Worm (Caenorhabditis elegans) whole organism, L3 larva: ENCODE measurements around the gene srg-69.

Source experiments
- R02D3.7 ChIP-seq: fragments of 150-350 bp; optimal IDR thresholded peaks from 2 replicates; lab custom pipeline; 2014; ENCODE audit warnings: missing biosample characterization, missing genetic modification characterization
- ZK546.5 ChIP-seq: sonication (generic microtip); optimal IDR thresholded peaks from 2 replicates; lab custom pipeline; 2017; ENCODE audit warnings: missing biosample characterization, missing genetic modification characterization
- aly-2 ChIP-seq: fragments of 150-350 bp; optimal IDR thresholded peaks from 2 replicates; lab custom pipeline; 2014; ENCODE audit warnings: missing biosample characterization, missing genetic modification characterization
- ama-1 ChIP-seq: fragments of 150-350 bp; optimal IDR thresholded peaks from 2 replicates; lab custom pipeline; 2018
- ceh-16 ChIP-seq: sonication (generic microtip); optimal IDR thresholded peaks from 2 replicates; lab custom pipeline; 2017; ENCODE audit warnings: missing biosample characterization, missing genetic modification characterization
- ceh-28 ChIP-seq: fragments of 150-350 bp; optimal IDR thresholded peaks from 2 replicates; lab custom pipeline; 2014; ENCODE audit warnings: missing biosample characterization, missing genetic modification reagents, missing genetic modification characterization
- ceh-82 ChIP-seq: fragments of 150-350 bp; optimal IDR thresholded peaks from 2 replicates; lab custom pipeline; 2014; ENCODE audit warnings: missing biosample characterization, missing genetic modification characterization
- ceh-9 ChIP-seq: sonication (generic microtip); optimal IDR thresholded peaks from 2 replicates; lab custom pipeline; 2018; ENCODE audit warnings: missing biosample characterization, missing genetic modification characterization
- daf-12 ChIP-seq: fragments of 150-350 bp; optimal IDR thresholded peaks from 2 replicates; lab custom pipeline; 2014; ENCODE audit warnings: missing biosample characterization, missing genetic modification reagents, missing genetic modification characterization
- egl-27 ChIP-seq: sonication (generic microtip); optimal IDR thresholded peaks from 4 replicates; lab custom pipeline; 2017; ENCODE audit warnings: missing biosample characterization, missing genetic modification reagents, missing genetic modification characterization
- egl-5 ChIP-seq: fragments of 150-350 bp; optimal IDR thresholded peaks from 2 replicates; lab custom pipeline; 2017; ENCODE audit warnings: missing biosample characterization, missing genetic modification reagents, missing genetic modification characterization, inconsistent platforms
- elt-1 ChIP-seq: fragments of 150-350 bp; optimal IDR thresholded peaks from 2 replicates; lab custom pipeline; 2014; ENCODE audit warnings: missing biosample characterization, missing genetic modification characterization
- elt-2 ChIP-seq: sonication (generic microtip); optimal IDR thresholded peaks from 2 replicates; lab custom pipeline; 2016; ENCODE audit warnings: missing genetic modification reagents, mild to moderate bottlenecking, missing genetic modification characterization, missing compliant biosample characterization
- elt-3 ChIP-seq, 3 experiments: fragments of 150-350 bp in 1 of 3; sonication (generic microtip) in 2 of 3; optimal IDR thresholded peaks; 2 replicates in 2 of 3; 4 replicates in 1 of 3; lab custom pipeline; 2014 to 2017; ENCODE audit warnings: missing biosample characterization in 3 of 3, missing genetic modification characterization in 3 of 3
- eor-1 ChIP-seq, 2 experiments: fragments of 150-350 bp; optimal IDR thresholded peaks; 2 replicates each; lab custom pipeline; 2014 to 2018; ENCODE audit warnings: missing biosample characterization in 2 of 2, missing genetic modification characterization in 2 of 2
- fkh-10 ChIP-seq: sonication (generic microtip); optimal IDR thresholded peaks from 2 replicates; lab custom pipeline; 2017; ENCODE audit warnings: missing biosample characterization, missing genetic modification reagents, missing genetic modification characterization
- fkh-2 ChIP-seq: fragments of 150-350 bp; optimal IDR thresholded peaks from 2 replicates; lab custom pipeline; 2014; ENCODE audit warnings: missing biosample characterization, missing genetic modification reagents, missing genetic modification characterization
- fos-1 ChIP-seq: fragments of 150-350 bp; optimal IDR thresholded peaks from 2 replicates; lab custom pipeline; 2014; ENCODE audit warnings: missing biosample characterization, missing genetic modification characterization
- hmg-11 ChIP-seq: sonication (generic microtip); optimal IDR thresholded peaks from 2 replicates; lab custom pipeline; 2016; ENCODE audit warnings: missing genetic modification characterization, missing compliant biosample characterization
- jun-1 ChIP-seq: fragments of 150-350 bp; optimal IDR thresholded peaks from 2 replicates; lab custom pipeline; 2014; ENCODE audit warnings: missing biosample characterization, missing genetic modification reagents, missing genetic modification characterization
- lin-15B ChIP-seq: fragments of 150-350 bp; optimal IDR thresholded peaks from 2 replicates; lab custom pipeline; 2014; ENCODE audit warnings: missing biosample characterization, missing genetic modification characterization
- lin-39 ChIP-seq: fragments of 150-350 bp; optimal IDR thresholded peaks from 2 replicates; lab custom pipeline; 2018; ENCODE audit warnings: missing biosample characterization, missing genetic modification reagents, missing genetic modification characterization
- lsy-12 ChIP-seq: sonication (generic microtip); optimal IDR thresholded peaks from 2 replicates; lab custom pipeline; 2016; ENCODE audit warnings: mild to moderate bottlenecking, missing genetic modification characterization, missing compliant biosample characterization
- mdl-1 ChIP-seq: fragments of 150-350 bp; optimal IDR thresholded peaks from 2 replicates; lab custom pipeline; 2014; ENCODE audit warnings: missing biosample characterization, missing genetic modification characterization
- mml-1 ChIP-seq: fragments of 150-350 bp; sonication (generic microtip); optimal IDR thresholded peaks from 3 replicates; lab custom pipeline; 2014; ENCODE audit warnings: missing biosample characterization, missing genetic modification characterization
- nfya-1 ChIP-seq: sonication (generic microtip); optimal IDR thresholded peaks from 2 replicates; lab custom pipeline; 2017; ENCODE audit warnings: missing genetic modification characterization, mild to moderate bottlenecking, missing compliant biosample characterization, antibody characterized with exemption, moderate library complexity; ENCODE audit not compliant: insufficient read depth
- nhr-11 ChIP-seq: fragments of 150-350 bp; optimal IDR thresholded peaks from 2 replicates; lab custom pipeline; 2014; ENCODE audit warnings: missing biosample characterization, missing genetic modification characterization
- nhr-12 ChIP-seq: fragments of 150-350 bp; optimal IDR thresholded peaks from 2 replicates; lab custom pipeline; 2014; ENCODE audit warnings: missing biosample characterization, missing genetic modification characterization
- nhr-23 ChIP-seq: fragments of 150-350 bp; optimal IDR thresholded peaks from 2 replicates; lab custom pipeline; 2014; ENCODE audit warnings: missing biosample characterization, missing genetic modification reagents, missing genetic modification characterization
- nhr-237 ChIP-seq: fragments of 150-350 bp; optimal IDR thresholded peaks from 2 replicates; lab custom pipeline; 2014; ENCODE audit warnings: missing biosample characterization, missing genetic modification characterization
- nhr-25 ChIP-seq: sonication (generic microtip); optimal IDR thresholded peaks from 2 replicates; lab custom pipeline; 2017; ENCODE audit warnings: missing biosample characterization, missing genetic modification characterization
- nhr-28 ChIP-seq: fragments of 150-350 bp; optimal IDR thresholded peaks from 2 replicates; lab custom pipeline; 2014; ENCODE audit warnings: missing biosample characterization, missing genetic modification characterization
- nhr-43 ChIP-seq: sonication (generic microtip); optimal IDR thresholded peaks from 2 replicates; lab custom pipeline; 2016; ENCODE audit warnings: mild to moderate bottlenecking, missing genetic modification characterization, missing compliant biosample characterization; ENCODE audit not compliant: poor library complexity, severe bottlenecking
- nhr-67 ChIP-seq: fragments of 150-350 bp; optimal IDR thresholded peaks from 2 replicates; lab custom pipeline; 2014; ENCODE audit warnings: missing biosample characterization, missing genetic modification characterization
- nhr-76 ChIP-seq: fragments of 150-350 bp; sonication (generic microtip); optimal IDR thresholded peaks from 5 replicates; lab custom pipeline; 2014; ENCODE audit warnings: missing biosample characterization, missing genetic modification characterization
- nhr-77 ChIP-seq: fragments of 150-350 bp; optimal IDR thresholded peaks from 2 replicates; lab custom pipeline; 2014; ENCODE audit warnings: missing biosample characterization, missing genetic modification characterization
- pha-4 ChIP-seq: fragments of 150-350 bp; optimal IDR thresholded peaks from 2 replicates; lab custom pipeline; 2014; ENCODE audit warnings: missing biosample characterization, missing genetic modification reagents, missing genetic modification characterization
- pqm-1 ChIP-seq: fragments of 150-350 bp; optimal IDR thresholded peaks from 2 replicates; lab custom pipeline; 2017; ENCODE audit warnings: missing biosample characterization, missing genetic modification characterization, inconsistent platforms
- sea-2 ChIP-seq: fragments of 150-350 bp; sonication (generic microtip); optimal IDR thresholded peaks from 4 replicates; lab custom pipeline; 2014; ENCODE audit warnings: missing biosample characterization, missing genetic modification reagents, missing genetic modification characterization
- skn-1 ChIP-seq: fragments of 150-350 bp; optimal IDR thresholded peaks from 2 replicates; lab custom pipeline; 2014; ENCODE audit warnings: missing biosample characterization, missing genetic modification characterization
- snpc-4 ChIP-seq: fragments of 150-350 bp; optimal IDR thresholded peaks from 2 replicates; lab custom pipeline; 2014; ENCODE audit warnings: missing biosample characterization, missing genetic modification characterization
- tbx-2 ChIP-seq: sonication (generic microtip); optimal IDR thresholded peaks from 2 replicates; lab custom pipeline; 2016; ENCODE audit warnings: mild to moderate bottlenecking, missing genetic modification characterization, missing compliant biosample characterization
- unc-39 ChIP-seq: sonication (generic microtip); optimal IDR thresholded peaks from 4 replicates; lab custom pipeline; 2017; ENCODE audit warnings: missing biosample characterization, missing genetic modification characterization
- unc-62 ChIP-seq: fragments of 150-350 bp; sonication (generic microtip); optimal IDR thresholded peaks from 4 replicates; lab custom pipeline; 2014; ENCODE audit warnings: missing biosample characterization, missing genetic modification reagents, missing genetic modification characterization
- zag-1 ChIP-seq: fragments of 150-350 bp; optimal IDR thresholded peaks from 2 replicates; lab custom pipeline; 2014; ENCODE audit warnings: missing biosample characterization, missing genetic modification characterization
- ztf-11 ChIP-seq: fragments of 150-350 bp; optimal IDR thresholded peaks from 2 replicates; lab custom pipeline; 2014; ENCODE audit warnings: missing biosample characterization, missing genetic modification characterization
- ztf-4 ChIP-seq: fragments of 150-350 bp; optimal IDR thresholded peaks from 2 replicates; lab custom pipeline; 2014; ENCODE audit warnings: missing biosample characterization, missing genetic modification characterization

The srg-69 gene

DNA sequence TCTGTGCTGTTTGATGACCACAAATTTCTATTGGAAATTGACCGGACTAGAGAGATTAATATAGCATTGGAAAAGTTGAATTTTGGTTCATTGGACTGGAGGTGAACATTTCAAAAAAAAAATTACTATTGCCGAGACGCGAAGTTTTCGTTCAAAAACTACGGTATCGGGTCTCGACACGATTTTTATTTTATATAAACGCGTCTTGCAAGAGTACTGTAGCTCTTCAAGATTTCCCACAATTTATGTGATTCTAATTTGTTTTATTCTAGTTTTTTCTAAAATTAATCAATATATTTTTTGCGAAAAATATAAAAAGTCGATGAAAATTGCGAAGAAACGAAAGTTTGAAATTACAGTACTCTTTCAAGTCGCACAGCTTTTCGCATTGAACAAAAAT lies 15.2 kb downstream of the srg-69 start, which contains the start of gene F09E5.12:
TSS of gene F09E5.12 (minus strand) at position 101 of the 400 bp plus-strand sequence.
- TF ChIP-seq hmg-11 (tag; lab: Kevin White, UChicago) = no peak
- TF ChIP-seq mdl-1 (tag; lab: Kevin White, UChicago) = no peak
- no peak for TF ChIP-seq elt-3 (tag; optimal IDR thresholded peaks at IDR 0.05; lab: Kevin White, UChicago)
- no peak for TF ChIP-seq zag-1 (tag; lab: Kevin White, UChicago)
- no peak for TF ChIP-seq aly-2
- TF ChIP-seq ztf-4 (tag; lab: Kevin White, UChicago) = no peak
- TF ChIP-seq egl-5 (tag; lab: Kevin White, UChicago) = no peak
- TF ChIP-seq nhr-77 (tag; lab: Kevin White, UChicago) = no peak
- no peak for TF ChIP-seq daf-12 (tag; lab: Kevin White, UChicago)
- TF ChIP-seq nhr-67 = no peak

DNA sequence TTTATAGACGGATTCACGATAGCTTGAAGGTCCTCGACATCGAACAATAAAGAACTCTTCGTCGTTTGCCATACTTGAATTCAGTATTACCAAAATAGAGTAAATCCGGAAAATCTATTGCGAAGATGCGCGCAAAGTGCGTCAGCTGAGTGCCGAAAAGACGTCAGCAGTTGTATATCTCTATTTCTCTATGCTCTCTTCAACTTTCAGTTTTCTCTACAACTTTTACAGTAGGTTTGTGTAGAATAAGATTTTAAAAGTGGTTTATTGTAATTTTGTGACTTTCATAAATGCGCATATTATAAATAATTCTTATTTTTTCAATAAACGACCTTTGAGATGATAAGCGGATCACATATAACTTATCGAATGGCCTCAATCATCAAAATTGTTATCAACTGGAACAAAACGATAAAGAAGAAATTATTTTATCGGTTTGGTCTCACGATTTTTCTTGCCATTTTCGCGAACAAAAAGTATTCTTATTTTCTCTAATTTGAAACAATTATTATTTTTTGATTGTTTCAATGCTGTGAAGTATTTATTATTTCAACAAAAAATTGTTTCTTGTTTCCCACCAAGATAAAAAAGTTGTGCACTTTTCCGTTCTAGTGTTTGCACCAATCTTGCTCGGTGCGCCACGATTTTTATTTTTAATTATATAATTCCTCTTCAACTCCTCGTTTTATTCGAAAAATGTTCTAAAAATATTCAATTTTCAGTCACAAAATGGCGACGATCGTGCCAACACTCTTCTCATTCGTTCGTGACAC lies 18.0 kb downstream of the srg-69 start, which contains the start of the genes agt-2 and F09E5.3:
TSS of gene agt-2 (minus strand) at position 553 of the 773 bp plus-strand sequence.
TSS of gene F09E5.3 (plus strand) at position 723 of the 773 bp plus-strand sequence.
- no peak for TF ChIP-seq egl-27
- TF ChIP-seq fkh-2 (tag; lab: Kevin White, UChicago) = no peak
- no peak for TF ChIP-seq nhr-28 (tag; lab: Kevin White, UChicago)
- TF ChIP-seq R02D3.7 (tag; lab: Kevin White, UChicago) = peak; percentile 75
- no peak for TF ChIP-seq daf-12 (tag; lab: Kevin White, UChicago)
- peak; percentile 31 for TF ChIP-seq zag-1 (tag; lab: Kevin White, UChicago)
- peak; percentile 59 for TF ChIP-seq lin-39 (tag; lab: Kevin White, UChicago)
- peak; percentile 88 for TF ChIP-seq snpc-4 (tag; lab: Kevin White, UChicago)
- no peak for TF ChIP-seq elt-3 (tag; optimal IDR thresholded peaks at IDR 0.05; lab: Kevin White, UChicago)
- peak; percentile 74 for TF ChIP-seq fkh-10 (GFP tag; lab: Kevin White, UChicago)
- no peak for TF ChIP-seq nhr-67
- no peak for TF ChIP-seq nhr-237 (tag; lab: Kevin White, UChicago)
- TF ChIP-seq lsy-12 (tag; lab: Kevin White, UChicago) = peak; percentile 84
- TF ChIP-seq nhr-77 (tag; lab: Kevin White, UChicago) = peak; percentile 4
- no peak for TF ChIP-seq aly-2
- peak; percentile 36 for TF ChIP-seq ceh-82 (tag; lab: Kevin White, UChicago)
- TF ChIP-seq ceh-28 = peak; percentile 79
- no peak for TF ChIP-seq fos-1 (tag; lab: Kevin White, UChicago)
- TF ChIP-seq nhr-76 (tag; lab: Kevin White, UChicago) = no peak
- TF ChIP-seq hmg-11 (tag; lab: Kevin White, UChicago) = peak; percentile 84
- TF ChIP-seq unc-39 (tag; lab: Kevin White, UChicago) = no peak
- peak; percentile 77 for TF ChIP-seq ama-1 (lab: Kevin White, UChicago)
- peak; percentile 71 for TF ChIP-seq pqm-1 (tag; lab: Kevin White, UChicago)
- TF ChIP-seq sea-2 (GFP tag; lab: Kevin White, UChicago) = no peak
- peak; percentile 92 for TF ChIP-seq elt-2
- TF ChIP-seq nfya-1 (tag; lab: Kevin White, UChicago) = peak; percentile 88
- peak; percentile 73 for TF ChIP-seq tbx-2 (tag; lab: Kevin White, UChicago)
- TF ChIP-seq mml-1 (tag; lab: Kevin White, UChicago) = no peak
- peak; percentile 77 for TF ChIP-seq ztf-4 (tag; lab: Kevin White, UChicago)
- TF ChIP-seq mdl-1 (tag; lab: Kevin White, UChicago) = no peak
- TF ChIP-seq skn-1 (tag; lab: Kevin White, UChicago) = peak; percentile 23
- TF ChIP-seq ZK546.5 (tag; lab: Kevin White, UChicago) = no peak
- peak; percentile 88 for TF ChIP-seq lin-15B (tag; lab: Kevin White, UChicago)
- no peak for TF ChIP-seq eor-1 (tag; optimal IDR thresholded peaks at IDR 0.05; lab: Kevin White, UChicago)
- no peak for TF ChIP-seq ceh-16
- TF ChIP-seq nhr-43 (tag; lab: Kevin White, UChicago) = peak; percentile 89
- TF ChIP-seq egl-5 (tag; lab: Kevin White, UChicago) = peak; percentile 23
- TF ChIP-seq nhr-11 (tag; lab: Kevin White, UChicago) = peak; percentile 81
- TF ChIP-seq unc-62 (GFP tag; lab: Kevin White, UChicago) = peak; percentile 13
- TF ChIP-seq nhr-23 = peak; percentile 97
- peak; percentile 97 for TF ChIP-seq pha-4 (tag; lab: Kevin White, UChicago)
- no peak for TF ChIP-seq ceh-9 (tag; lab: Kevin White, UChicago)
- TF ChIP-seq ztf-11 (tag; lab: Kevin White, UChicago) = no peak
- no peak for TF ChIP-seq nhr-12 (tag; lab: Kevin White, UChicago)
- peak; percentile 95 for TF ChIP-seq nhr-25
- TF ChIP-seq jun-1 (tag; lab: Kevin White, UChicago) = peak; percentile 71
- peak; percentile 42 for TF ChIP-seq elt-1 (tag; lab: Kevin White, UChicago)
